Worm (Caenorhabditis elegans) whole organism, midembryonic: Measurements from ENCODE around the gene W03C9.5.

Experiments used
- T22C8.4 ChIP-seq: fragments of 200-800 bp; sonication (Bioruptor generic); IDR thresholded peaks from 2 replicates; pipeline ENCODE4 v1.3.6; 2022; ENCODE audit warnings: missing genetic modification characterization, missing compliant biosample characterization
- cog-1 ChIP-seq: sonication (generic microtip); optimal IDR thresholded peaks from 2 replicates; lab custom pipeline; 2016; ENCODE audit warnings: missing genetic modification characterization, missing compliant biosample characterization
- flt-1 ChIP-seq: fragments of 200-800 bp; sonication (Bioruptor generic); IDR thresholded peaks from 2 replicates; pipeline ENCODE4 v1.3.6; 2022; ENCODE audit warnings: missing genetic modification characterization, missing compliant biosample characterization
- klf-2 ChIP-seq: fragments of 200-800 bp; sonication (Bioruptor generic); conservative IDR thresholded peaks from 2 replicates; pipeline ENCODE4 v1.3.6; 2022; ENCODE audit warnings: missing genetic modification reagents, missing genetic modification characterization, missing compliant biosample characterization
- med-1 ChIP-seq: sonication (generic microtip); optimal IDR thresholded peaks from 2 replicates; lab custom pipeline; 2017; ENCODE audit warnings: missing genetic modification characterization, mild to moderate bottlenecking, missing compliant biosample characterization, antibody characterized with exemption, missing genetic modification reagents; ENCODE audit not compliant: insufficient read depth
- ref-1 ChIP-seq: fragments of 200-800 bp; sonication (Bioruptor generic); conservative IDR thresholded peaks from 2 replicates; pipeline ENCODE4 v1.3.6; 2022; ENCODE audit warnings: missing genetic modification reagents, missing genetic modification characterization, missing compliant biosample characterization
- tab-1 ChIP-seq: fragments of 200-800 bp; sonication (Bioruptor generic); IDR thresholded peaks from 2 replicates; pipeline ENCODE4 v1.3.6; 2022; ENCODE audit warnings: missing genetic modification characterization, missing compliant biosample characterization
- ztf-23 ChIP-seq: fragments of 200-800 bp; sonication (Bioruptor generic); IDR thresholded peaks from 2 replicates; pipeline ENCODE4 v1.3.6; 2022; ENCODE audit warnings: missing genetic modification reagents, missing genetic modification characterization, missing compliant biosample characterization
- ztf-29 ChIP-seq: fragments of 200-800 bp; sonication (Bioruptor generic); IDR thresholded peaks from 2 replicates; pipeline ENCODE4 v1.3.6; 2022; ENCODE audit warnings: missing genetic modification reagents, missing genetic modification characterization, missing compliant biosample characterization

Gene W03C9.5

ce11 chrII:11923620-11924298 is 43.6 kb downstream of the W03C9.5 start:
- TF ChIP-seq tab-1 (no peak), ref-1 (GFP tag; lab: Robert Waterston, UW) (0 out of 2 replicates have a peak, but pooled peaks have one; percentile 12), med-1 (no peak), ztf-29 (GFP tag; lab: Robert Waterston, UW) (peak; percentile 65; the same call in 1 of the 2 replicates), cog-1 (tag; lab: Kevin White, UChicago) (no peak), T22C8.4 (no peak), flt-1 (GFP tag; lab: Robert Waterston, UW) (no peak), klf-2 (GFP tag; lab: Robert Waterston, UW) (no peak), ztf-23 (GFP tag; lab: Robert Waterston, UW) (no peak)

ce11 chrII:11922757-11923538 is 44.4 kb downstream of the W03C9.5 start:
- TF ChIP-seq cog-1 (tag; lab: Kevin White, UChicago), result no peak
- TF ChIP-seq T22C8.4, result no peak

ce11 chrII:11917530-11917952 is 49.8 kb downstream of the W03C9.5 start:
- no peak for TF ChIP-seq ztf-29 (GFP tag; lab: Robert Waterston, UW)

ce11 chrII:11916945-11917344 is 50.4 kb downstream of the W03C9.5 start:
- no peak for TF ChIP-seq ztf-29 (GFP tag; lab: Robert Waterston, UW)
- no peak for TF ChIP-seq T22C8.4
